Fruit fly (Drosophila melanogaster): Measurements from ENCODE around the gene CG43233.

dm6 chr2L:20486050-20486751 is 13.0 kb upstream of the CG43233 start:
- TF ChIP-seq kay (GFP tag; ENCODE audit: borderline replicate concordance) (no peak), CG7101 (tag; optimal IDR thresholded peaks at IDR 0.05) (no peak), Mnt (GFP tag; optimal IDR thresholded peaks at IDR 0.05) (no peak), ovo (GFP tag; optimal IDR thresholded peaks at IDR 0.05) (no peak), CG7045 (GFP tag; optimal IDR thresholded peaks at IDR 0.05) (no peak), CG5204 (GFP tag; optimal IDR thresholded peaks at IDR 0.05) (no peak), Clk (GFP tag; optimal IDR thresholded peaks at IDR 0.05) (no peak), pad (GFP tag; optimal IDR thresholded peaks at IDR 0.05) (no peak), CG11617 (GFP tag; optimal IDR thresholded peaks at IDR 0.05) (no peak), bab1 (GFP tag; optimal IDR thresholded peaks at IDR 0.05) (no peak), Hr96 (GFP tag; optimal IDR thresholded peaks at IDR 0.05) (no peak)

Measured in whole organism, adult.